Worm (Caenorhabditis elegans) whole organism, L1 larva: ENCODE data around the gene F58G6.7.

ENCODE experiments used
- aly-2 ChIP-seq: fragments of 150-350 bp; optimal IDR thresholded peaks from 2 replicates; lab custom pipeline; 2014; ENCODE audit warnings: missing biosample characterization, missing genetic modification characterization
- fkh-10 ChIP-seq: sonication (generic microtip); optimal IDR thresholded peaks from 2 replicates; lab custom pipeline; 2017; ENCODE audit warnings: missing biosample characterization, missing genetic modification reagents, missing genetic modification characterization
- fos-1 ChIP-seq: fragments of 150-350 bp; optimal IDR thresholded peaks from 2 replicates; lab custom pipeline; 2014; ENCODE audit warnings: missing biosample characterization, missing genetic modification characterization
- hlh-17 ChIP-seq: fragments of 200-800 bp; sonication (Bioruptor generic); optimal IDR thresholded peaks from 2 replicates; lab custom pipeline; 2018; ENCODE audit warnings: missing genetic modification characterization, mild to moderate bottlenecking, missing compliant biosample characterization, moderate library complexity, borderline replicate concordance
- lin-13 ChIP-seq: fragments of 150-350 bp; optimal IDR thresholded peaks from 2 replicates; lab custom pipeline; 2014; ENCODE audit warnings: missing biosample characterization, missing genetic modification reagents, missing genetic modification characterization
- pag-3 ChIP-seq: sonication (generic microtip); optimal IDR thresholded peaks from 2 replicates; lab custom pipeline; 2017; ENCODE audit warnings: missing genetic modification characterization, mild to moderate bottlenecking, missing compliant biosample characterization, antibody characterized with exemption, borderline replicate concordance; ENCODE audit not compliant: insufficient read depth
- snpc-4 ChIP-seq: fragments of 150-350 bp; optimal IDR thresholded peaks from 2 replicates; lab custom pipeline; 2014; ENCODE audit warnings: missing biosample characterization, missing genetic modification characterization

DNA sequence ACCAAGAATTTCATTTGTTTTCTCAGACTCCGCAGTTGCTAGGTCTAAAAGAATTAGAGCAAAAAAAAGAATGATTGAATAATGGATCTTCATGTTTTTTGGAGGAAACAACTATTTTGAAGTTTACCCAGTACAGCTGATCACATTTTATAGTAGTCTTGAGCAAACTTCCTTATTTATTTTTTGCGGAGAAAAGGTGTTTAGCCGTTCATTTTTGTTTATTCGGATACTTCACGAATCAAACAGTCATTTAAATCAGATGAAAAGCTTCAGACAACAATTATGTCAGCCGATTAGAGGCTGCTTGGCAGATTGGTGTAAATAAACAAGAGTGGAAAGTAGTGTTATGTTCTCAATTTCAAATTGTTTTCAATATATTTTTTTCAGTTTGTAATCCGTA lies 29.8 kb upstream of the F58G6.7 start, which contains the start of gene W09C2.8:
- no peak for TF ChIP-seq lin-13 (GFP tag; lab: Kevin White, UChicago)
- TF ChIP-seq aly-2: no peak
- TF ChIP-seq pag-3 (tag; lab: Kevin White, UChicago): no peak
- TF ChIP-seq snpc-4 (tag; lab: Kevin White, UChicago): no peak
- TF ChIP-seq hlh-17 (GFP tag; lab: Kevin White, UChicago): no peak
- no peak for TF ChIP-seq fos-1 (tag; lab: Kevin White, UChicago)
- no peak for TF ChIP-seq fkh-10
